Fruit fly (Drosophila melanogaster) whole organism, wandering third instar larva: ENCODE measurements around the gene Gr64a.

Experiments
- Abd-B ChIP-seq: fragments of >200 bp; optimal IDR thresholded peaks from 2 replicates; lab custom pipeline; 2017; ENCODE audit warnings: missing biosample characterization, missing genetic modification characterization
- Dfd ChIP-seq: fragments of >200 bp; optimal IDR thresholded peaks from 2 replicates; lab custom pipeline; 2017; ENCODE audit warnings: missing biosample characterization, missing genetic modification characterization
- Dif ChIP-seq: fragments of 200-275, 200-300 bp; sonication (Bioruptor generic); optimal IDR thresholded peaks from 2 replicates; lab custom pipeline; 2018; ENCODE audit warnings: missing biosample characterization, missing genetic modification characterization; ENCODE audit not compliant: partially characterized antibody
- Myc ChIP-seq: fragments of >200 bp; optimal IDR thresholded peaks from 2 replicates; lab custom pipeline; 2017
- Rel ChIP-seq, 2 experiments: fragments of 200-800 bp; sonication (Bioruptor generic) in 1 of 2; optimal IDR thresholded peaks; 2 replicates in 1 of 2; 3 replicates in 1 of 2; lab custom pipeline; 2016 to 2019; ENCODE audit warnings: mild to moderate bottlenecking in 2 of 2, missing biosample characterization in 2 of 2, missing genetic modification characterization in 2 of 2, moderate library complexity in 1 of 2
- dmrt93B ChIP-seq: fragments of 200-800 bp; sonication (Bioruptor generic); optimal IDR thresholded peaks from 2 replicates; lab custom pipeline; 2018; ENCODE audit warnings: missing biosample characterization, mild to moderate bottlenecking, missing genetic modification characterization
- ey ChIP-seq: fragments of 200-800 bp; sonication (Bioruptor generic); optimal IDR thresholded peaks from 2 replicates; lab custom pipeline; 2016; ENCODE audit warnings: missing biosample characterization, missing genetic modification characterization
- h ChIP-seq: fragments of 200-800 bp; sonication (Bioruptor generic); optimal IDR thresholded peaks from 3 replicates; lab custom pipeline; 2016; ENCODE audit warnings: missing biosample characterization, mild to moderate bottlenecking, missing genetic modification characterization
- jim ChIP-seq: fragments of 175-275, 200-325 bp; sonication (Bioruptor generic); optimal IDR thresholded peaks from 2 replicates; lab custom pipeline; 2016; ENCODE audit warnings: missing biosample characterization, mild to moderate bottlenecking, missing genetic modification characterization
- pan ChIP-seq: fragments of >200 bp; optimal IDR thresholded peaks from 2 replicates; lab custom pipeline; 2017
- psq ChIP-seq: fragments of 200-800 bp; sonication (Bioruptor generic); optimal IDR thresholded peaks from 3 replicates; lab custom pipeline; 2017; ENCODE audit warnings: missing biosample characterization, mild to moderate bottlenecking, missing genetic modification characterization, moderate library complexity
- sage ChIP-seq: fragments of 200-800 bp; sonication (Bioruptor generic); optimal IDR thresholded peaks from 2 replicates; lab custom pipeline; 2016; ENCODE audit warnings: missing biosample characterization, mild to moderate bottlenecking, missing genetic modification characterization
- woc ChIP-seq: sonication (Bioruptor generic); optimal IDR thresholded peaks from 2 replicates; lab custom pipeline; 2016; ENCODE audit warnings: missing biosample characterization, mild to moderate bottlenecking, missing genetic modification characterization

- no peak for TF ChIP-seq dmrt93B (GFP tag; lab: Kevin White, UChicago)
- no peak for TF ChIP-seq Abd-B
- TF ChIP-seq pan (lab: Kevin White, UChicago), result no peak
- TF ChIP-seq Dif (GFP tag; lab: Kevin White, UChicago), result no peak
- TF ChIP-seq psq (GFP tag; lab: Kevin White, UChicago), result no peak
- TF ChIP-seq jim, result no peak
- TF ChIP-seq sage (GFP tag; lab: Kevin White, UChicago), result no peak
- no peak for TF ChIP-seq Dfd
- TF ChIP-seq Myc (lab: Kevin White, UChicago), result no peak
- no peak for TF ChIP-seq ey
- no peak for TF ChIP-seq Rel (GFP tag; optimal IDR thresholded peaks at IDR 0.05; lab: Kevin White, UChicago)
- peak; percentile 81 for TF ChIP-seq Rel (tag; optimal IDR thresholded peaks at IDR 0.05; lab: Kevin White, UChicago)
- peak; percentile 20 for TF ChIP-seq h
- TF ChIP-seq woc (GFP tag; lab: Kevin White, UChicago), result no peak
These were observed 41.8 kb downstream of the Gr64a start for dm6 chr3L:4068368-4068767.
